Worm (Caenorhabditis elegans) whole organism, L4 larva: ENCODE data around the gene lin-13.

Experiments used
- F37D6.2 ChIP-seq: sonication (generic microtip); optimal IDR thresholded peaks from 2 replicates; lab custom pipeline; 2016; ENCODE audit warnings: mild to moderate bottlenecking, missing genetic modification characterization, missing compliant biosample characterization
- F44E2.7 ChIP-seq: fragments of 200-800 bp; sonication (Bioruptor generic); IDR thresholded peaks from 2 replicates; pipeline ENCODE4 v2.1.2; 2022; ENCODE audit warnings: missing genetic modification characterization, missing compliant biosample characterization
- T20F7.1 ChIP-seq: fragments of 200-800 bp; sonication (Bioruptor generic); optimal IDR thresholded peaks from 2 replicates; lab custom pipeline; 2018; ENCODE audit warnings: mild to moderate bottlenecking, missing genetic modification characterization, missing compliant biosample characterization
- Y105C5A.15 ChIP-seq: fragments of 200-800 bp; sonication (Bioruptor generic); IDR thresholded peaks from 2 replicates; pipeline ENCODE4 v1.3.6; 2022; ENCODE audit warnings: missing genetic modification characterization, missing compliant biosample characterization
- Y48G9A.11 ChIP-seq: fragments of 200-800 bp; sonication (Bioruptor generic); IDR thresholded peaks from 2 replicates; pipeline ENCODE4 v1.3.6; 2022; ENCODE audit warnings: missing genetic modification reagents, missing genetic modification characterization, missing compliant biosample characterization
- Y5F2A.4 ChIP-seq: fragments of 200-800 bp; sonication (Bioruptor generic); optimal IDR thresholded peaks from 2 replicates; lab custom pipeline; 2018; ENCODE audit warnings: mild to moderate bottlenecking, missing genetic modification characterization, missing compliant biosample characterization
- Y75B8A.6 ChIP-seq: fragments of 200-800 bp; sonication (Bioruptor generic); IDR thresholded peaks from 2 replicates; pipeline ENCODE4 v1.3.6; 2022; ENCODE audit warnings: missing genetic modification reagents, missing genetic modification characterization, missing compliant biosample characterization
- ZK337.2 ChIP-seq: fragments of 200-800 bp; sonication (Bioruptor generic); IDR thresholded peaks from 2 replicates; pipeline ENCODE4 v1.3.6; 2022; ENCODE audit warnings: missing genetic modification reagents, missing genetic modification characterization, missing compliant biosample characterization
- ZK546.5 ChIP-seq, 2 experiments: sonication (generic microtip); optimal IDR thresholded peaks; 2 replicates each; lab custom pipeline; 2017; ENCODE audit warnings: missing biosample characterization in 2 of 2, missing genetic modification characterization in 2 of 2
- aha-1 ChIP-seq: fragments of 150-350 bp; peaks from one replicate; lab custom pipeline; 2014; ENCODE audit warnings: missing biosample characterization, missing genetic modification characterization
- ama-1 ChIP-seq: fragments of 150-350 bp; optimal IDR thresholded peaks from 2 replicates; lab custom pipeline; 2014; ENCODE audit warnings: inconsistent platforms, mixed read lengths
- arid-1 ChIP-seq: fragments of 200-800 bp; sonication (Bioruptor generic); conservative IDR thresholded peaks from 2 replicates; pipeline ENCODE4 v1.3.6; 2022; ENCODE audit warnings: missing genetic modification reagents, missing genetic modification characterization, missing compliant biosample characterization
- ceh-28 ChIP-seq: fragments of 150-350 bp; optimal IDR thresholded peaks from 2 replicates; lab custom pipeline; 2014; ENCODE audit warnings: missing biosample characterization, missing genetic modification reagents, missing genetic modification characterization
- ceh-32 ChIP-seq: sonication (generic microtip); optimal IDR thresholded peaks from 2 replicates; lab custom pipeline; 2016; ENCODE audit warnings: mild to moderate bottlenecking, missing genetic modification characterization, missing compliant biosample characterization; ENCODE audit not compliant: poor library complexity
- ceh-62 ChIP-seq: sonication (generic microtip); optimal IDR thresholded peaks from 2 replicates; lab custom pipeline; 2017; ENCODE audit warnings: missing biosample characterization, missing genetic modification characterization
- ces-1 ChIP-seq: fragments of 150-350 bp; sonication (generic microtip); optimal IDR thresholded peaks from 4 replicates; lab custom pipeline; 2014; ENCODE audit warnings: missing biosample characterization, missing genetic modification reagents, missing genetic modification characterization
- cey-2 ChIP-seq: sonication (generic microtip); optimal IDR thresholded peaks from 3 replicates; lab custom pipeline; 2017; ENCODE audit warnings: missing genetic modification characterization, mild to moderate bottlenecking, missing compliant biosample characterization, antibody characterized with exemption, borderline replicate concordance; ENCODE audit not compliant: insufficient read depth
- daf-12 ChIP-seq: fragments of 150-350 bp; optimal IDR thresholded peaks from 2 replicates; lab custom pipeline; 2014; ENCODE audit warnings: missing biosample characterization, missing genetic modification reagents, missing genetic modification characterization
- daf-19 ChIP-seq: fragments of 200-800 bp; sonication (Bioruptor generic); conservative IDR thresholded peaks from 2 replicates; pipeline ENCODE4 v1.3.6; 2022; ENCODE audit warnings: missing genetic modification characterization, missing compliant biosample characterization
- dmd-6 ChIP-seq: fragments of 200-800 bp; sonication (Bioruptor generic); IDR thresholded peaks from 2 replicates; pipeline ENCODE4 v1.3.6; 2022; ENCODE audit warnings: missing genetic modification reagents, missing genetic modification characterization, missing compliant biosample characterization
- dve-1 ChIP-seq: sonication (generic microtip); optimal IDR thresholded peaks from 2 replicates; lab custom pipeline; 2017; ENCODE audit warnings: antibody characterized with exemption, mild to moderate bottlenecking, missing genetic modification characterization, missing compliant biosample characterization; ENCODE audit not compliant: insufficient read depth
- egl-27 ChIP-seq: sonication (generic microtip); optimal IDR thresholded peaks from 3 replicates; lab custom pipeline; 2017; ENCODE audit warnings: missing biosample characterization, missing genetic modification reagents, missing genetic modification characterization
- egl-43 ChIP-seq: fragments of 200-800 bp; sonication (Bioruptor generic); IDR thresholded peaks from 2 replicates; pipeline ENCODE4 v1.3.6; 2022; ENCODE audit warnings: missing genetic modification reagents, missing genetic modification characterization, missing compliant biosample characterization
- hlh-11 ChIP-seq: fragments of 200-800 bp; sonication (Bioruptor generic); optimal IDR thresholded peaks from 2 replicates; lab custom pipeline; 2018; ENCODE audit warnings: mild to moderate bottlenecking, missing genetic modification characterization, missing compliant biosample characterization
- hlh-30 ChIP-seq: sonication (generic microtip); optimal IDR thresholded peaks from 2 replicates; lab custom pipeline; 2017; ENCODE audit warnings: antibody characterized with exemption, mild to moderate bottlenecking, missing genetic modification characterization, missing compliant biosample characterization; ENCODE audit not compliant: insufficient read depth
- hmg-1.1 ChIP-seq: fragments of 200-800 bp; sonication (Bioruptor generic); IDR thresholded peaks from 2 replicates; pipeline ENCODE4 v1.3.6; 2022; ENCODE audit warnings: missing genetic modification reagents, missing genetic modification characterization, missing compliant biosample characterization
- lin-13 ChIP-seq: fragments of 150-350 bp; optimal IDR thresholded peaks from 2 replicates; lab custom pipeline; 2014; ENCODE audit warnings: missing biosample characterization, missing genetic modification reagents, missing genetic modification characterization
- lin-29 ChIP-seq: fragments of 200-800 bp; sonication (Bioruptor generic); IDR thresholded peaks from 2 replicates; pipeline ENCODE4 v1.3.6; 2022; ENCODE audit warnings: missing genetic modification reagents, missing genetic modification characterization, missing compliant biosample characterization
- lin-39 ChIP-seq: fragments of 150-350 bp; optimal IDR thresholded peaks from 2 replicates; lab custom pipeline; 2014; ENCODE audit warnings: missing biosample characterization, missing genetic modification reagents, missing genetic modification characterization
- lir-3 ChIP-seq: sonication (generic microtip); optimal IDR thresholded peaks from 2 replicates; lab custom pipeline; 2016; ENCODE audit warnings: mild to moderate bottlenecking, missing genetic modification characterization, missing compliant biosample characterization
- lsy-2 ChIP-seq, 2 experiments: fragments of 150-350 bp in 1 of 2; sonication (generic microtip) in 1 of 2; optimal IDR thresholded peaks; 2 replicates each; lab custom pipeline; 2014 to 2017; ENCODE audit warnings: missing biosample characterization in 2 of 2, missing genetic modification characterization in 2 of 2
- madf-5 ChIP-seq, 2 experiments: fragments of 200-800 bp; sonication (Bioruptor generic); IDR thresholded peaks; 2 replicates each; pipeline ENCODE4 v1.3.6; 2022; ENCODE audit warnings: missing compliant biosample characterization in 2 of 2, missing genetic modification characterization in 2 of 2
- mdl-1 ChIP-seq, 2 experiments: fragments of 150-350 bp in 1 of 2; sonication (generic microtip) in 1 of 2; optimal IDR thresholded peaks; 2 replicates each; lab custom pipeline; 2014 to 2017; ENCODE audit warnings: missing biosample characterization in 2 of 2, missing genetic modification characterization in 2 of 2
- mep-1 ChIP-seq: fragments of 150-350 bp; sonication (generic microtip); optimal IDR thresholded peaks from 3 replicates; lab custom pipeline; 2014; ENCODE audit warnings: missing biosample characterization, missing genetic modification characterization
- mxl-3 ChIP-seq: fragments of 200-800 bp; sonication (Bioruptor generic); optimal IDR thresholded peaks from 2 replicates; lab custom pipeline; 2018; ENCODE audit warnings: mild to moderate bottlenecking, missing genetic modification characterization, missing compliant biosample characterization
- nhr-102 ChIP-seq: sonication (generic microtip); optimal IDR thresholded peaks from 2 replicates; lab custom pipeline; 2016; ENCODE audit warnings: mild to moderate bottlenecking, missing genetic modification characterization, moderate library complexity, missing compliant biosample characterization
- nhr-237 ChIP-seq: sonication (generic microtip); optimal IDR thresholded peaks from 2 replicates; lab custom pipeline; 2017; ENCODE audit warnings: missing biosample characterization, missing genetic modification characterization
- nhr-28 ChIP-seq: fragments of 150-350 bp; optimal IDR thresholded peaks from 2 replicates; lab custom pipeline; 2014; ENCODE audit warnings: missing biosample characterization, missing genetic modification characterization
- nhr-41 ChIP-seq: fragments of 200-800 bp; sonication (Bioruptor generic); IDR thresholded peaks from 2 replicates; pipeline ENCODE4 v1.3.6; 2022; ENCODE audit warnings: missing genetic modification reagents, missing genetic modification characterization, missing compliant biosample characterization
- nhr-42 ChIP-seq: fragments of 200-800 bp; sonication (Bioruptor generic); IDR thresholded peaks from 2 replicates; pipeline ENCODE4 v1.3.6; 2022; ENCODE audit warnings: missing genetic modification characterization, missing compliant biosample characterization
- php-3 ChIP-seq: fragments of 200-800 bp; sonication (Bioruptor generic); IDR thresholded peaks from 2 replicates; pipeline ENCODE4 v1.3.6; 2022; ENCODE audit warnings: missing genetic modification reagents, missing genetic modification characterization, missing compliant biosample characterization
- pqm-1 ChIP-seq: sonication (generic microtip); optimal IDR thresholded peaks from 2 replicates; lab custom pipeline; 2017; ENCODE audit warnings: missing biosample characterization, missing genetic modification characterization
- rbr-2 ChIP-seq: sonication (generic microtip); optimal IDR thresholded peaks from 2 replicates; lab custom pipeline; 2016; ENCODE audit warnings: missing genotype, missing genetic modification characterization, missing compliant biosample characterization
- saeg-2 ChIP-seq: fragments of 200-800 bp; sonication (Bioruptor generic); IDR thresholded peaks from 2 replicates; pipeline ENCODE4 v1.3.6; 2022; ENCODE audit warnings: missing genetic modification reagents, missing genetic modification characterization, missing compliant biosample characterization
- snpc-4 ChIP-seq: fragments of 150-350 bp; optimal IDR thresholded peaks from 2 replicates; lab custom pipeline; 2014; ENCODE audit warnings: missing biosample characterization, missing genetic modification characterization
- spr-1 ChIP-seq: sonication (generic microtip); optimal IDR thresholded peaks from 2 replicates; lab custom pipeline; 2016; ENCODE audit warnings: mild to moderate bottlenecking, missing genetic modification characterization, missing compliant biosample characterization
- tag-97 ChIP-seq: fragments of 200-800 bp; sonication (Bioruptor generic); IDR thresholded peaks from 2 replicates; pipeline ENCODE4 v1.3.6; 2022; ENCODE audit warnings: missing genetic modification characterization, missing compliant biosample characterization
- unc-62 ChIP-seq, 3 experiments: fragments of 150-350 bp in 1 of 3; sonication (generic microtip); optimal IDR thresholded peaks in 2 of 3; peaks in 1 of 3; 1 replicate in 1 of 3; 2 replicates in 2 of 3; lab custom pipeline; 2014 to 2017; ENCODE audit warnings: missing biosample characterization in 3 of 3, missing genetic modification characterization in 3 of 3, missing genetic modification reagents in 3 of 3, missing genotype in 1 of 3
- vab-7 ChIP-seq: fragments of 200-800 bp; sonication (Bioruptor generic); IDR thresholded peaks from 2 replicates; pipeline ENCODE4 v1.3.6; 2022; ENCODE audit warnings: missing genetic modification reagents, missing genetic modification characterization, missing compliant biosample characterization
- zfp-2 ChIP-seq: sonication (generic microtip); optimal IDR thresholded peaks from 2 replicates; lab custom pipeline; 2016; ENCODE audit warnings: mild to moderate bottlenecking, missing genetic modification characterization, missing compliant biosample characterization
- ztf-11 ChIP-seq: fragments of 150-350 bp; optimal IDR thresholded peaks from 2 replicates; lab custom pipeline; 2014; ENCODE audit warnings: missing biosample characterization, missing genetic modification characterization
- ztf-7 ChIP-seq: fragments of 150-350 bp; optimal IDR thresholded peaks from 2 replicates; lab custom pipeline; 2014; ENCODE audit warnings: missing biosample characterization, missing genetic modification characterization

Gene lin-13

ce11 chrIII:7724433-7724832, 15.1 kb upstream of the lin-13 start (continued):
- TF ChIP-seq dve-1 (tag; lab: Kevin White, UChicago) (no peak), mxl-3 (GFP tag; lab: Kevin White, UChicago) (no peak), nhr-28 (tag; lab: Kevin White, UChicago) (no peak), rbr-2 (tag; lab: Kevin White, UChicago) (no peak), ZK546.5 (tag; optimal IDR thresholded peaks at IDR 0.05; lab: Kevin White, UChicago) (no peak), arid-1 (GFP tag; lab: Robert Waterston, UW) (no peak), ceh-62 (tag; lab: Kevin White, UChicago) (no peak), ZK337.2 (GFP tag; lab: Robert Waterston, UW) (no peak), egl-27 (tag; lab: Kevin White, UChicago) (no peak), mep-1 (tag; lab: Kevin White, UChicago) (peak; percentile 23), spr-1 (tag; lab: Kevin White, UChicago) (no peak), lin-29 (GFP tag; lab: Robert Waterston, UW) (no peak), madf-5 (GFP tag; IDR thresholded peaks at IDR 0.05; lab: Robert Waterston, UW) (no peak), nhr-237 (tag; lab: Kevin White, UChicago) (no peak), zfp-2 (tag; lab: Kevin White, UChicago) (no peak), ceh-32 (peak; percentile 2), lir-3 (tag; lab: Kevin White, UChicago) (no peak), nhr-42 (GFP tag; lab: Robert Waterston, UW) (no peak), Y75B8A.6 (no peak), ceh-28 (no peak), egl-43 (no peak), saeg-2 (GFP tag; lab: Robert Waterston, UW) (no peak), cey-2 (tag; lab: Kevin White, UChicago) (no peak), T20F7.1 (GFP tag; lab: Kevin White, UChicago) (no peak), lsy-2 (tag; optimal IDR thresholded peaks at IDR 0.05; lab: Kevin White, UChicago) (peak in 1 of 2 experiments; percentile 24), unc-62 (GFP tag; optimal IDR thresholded peaks at IDR 0.05 in 1 of 2; lab: Kevin White, UChicago) (no peak), unc-62 (tag; optimal IDR thresholded peaks at IDR 0.05; lab: Kevin White, UChicago) (no peak), tag-97 (GFP tag; lab: Robert Waterston, UW) (no peak), mdl-1 (tag; optimal IDR thresholded peaks at IDR 0.05; lab: Kevin White, UChicago) (peak in 1 of 2 experiments; percentile 37), lin-13 (GFP tag; lab: Kevin White, UChicago) (no peak), F44E2.7 (no peak), pqm-1 (tag; lab: Kevin White, UChicago) (no peak), php-3 (GFP tag; lab: Robert Waterston, UW) (no peak), daf-19 (GFP tag; lab: Robert Waterston, UW) (no peak), hmg-1.1 (GFP tag; lab: Robert Waterston, UW) (no peak), nhr-41 (GFP tag; lab: Robert Waterston, UW) (no peak), dmd-6 (GFP tag; lab: Robert Waterston, UW) (peak; percentile 36), Y48G9A.11 (GFP tag; lab: Robert Waterston, UW) (no peak), Y5F2A.4 (GFP tag; lab: Kevin White, UChicago) (no peak), ztf-11 (tag; lab: Kevin White, UChicago) (no peak), ztf-7 (tag; lab: Kevin White, UChicago) (no peak), aha-1 (tag; lab: Kevin White, UChicago) (peak; percentile 96), ama-1 (lab: Kevin White, UChicago) (no peak), hlh-11 (peak; percentile 23), F37D6.2 (tag; lab: Kevin White, UChicago) (no peak), nhr-102 (tag; lab: Kevin White, UChicago) (no peak), daf-12 (no peak), lin-39 (tag; lab: Kevin White, UChicago) (no peak), ces-1 (GFP tag; lab: Kevin White, UChicago) (no peak), hlh-30 (peak; percentile 13), snpc-4 (tag; lab: Kevin White, UChicago) (no peak), Y105C5A.15 (no peak), vab-7 (GFP tag; lab: Robert Waterston, UW) (no peak)
